Worm (Caenorhabditis elegans) whole organism, dauer: ENCODE measurements around the gene srd-64.

ENCODE experiments used
- unc-62 ChIP-seq: sonication (generic microtip); optimal IDR thresholded peaks from 2 replicates; lab custom pipeline; 2017; ENCODE audit warnings: missing biosample characterization, missing genetic modification reagents, missing genetic modification characterization

The srd-64 gene

DNA sequence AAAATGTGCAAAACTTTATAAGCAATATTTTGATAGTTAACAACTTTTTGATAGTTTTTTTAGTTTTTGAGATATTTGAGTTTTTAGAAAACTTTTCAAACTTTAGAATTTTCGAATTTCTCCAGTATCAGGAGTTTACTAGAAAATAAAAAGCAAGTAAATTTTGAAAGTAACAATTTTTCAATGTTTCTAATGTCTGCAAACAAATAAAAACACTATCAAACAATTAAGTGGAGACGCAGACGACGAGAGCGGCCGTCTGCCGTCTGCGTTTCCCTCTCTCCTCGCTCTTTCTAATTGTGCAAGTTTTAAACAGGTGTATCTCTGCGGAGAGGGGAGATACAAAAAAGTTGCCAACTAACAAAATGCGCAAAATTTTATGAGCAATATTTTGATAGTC lies 42.0 kb downstream of the srd-64 start:
- TF ChIP-seq unc-62, result no peak

DNA sequence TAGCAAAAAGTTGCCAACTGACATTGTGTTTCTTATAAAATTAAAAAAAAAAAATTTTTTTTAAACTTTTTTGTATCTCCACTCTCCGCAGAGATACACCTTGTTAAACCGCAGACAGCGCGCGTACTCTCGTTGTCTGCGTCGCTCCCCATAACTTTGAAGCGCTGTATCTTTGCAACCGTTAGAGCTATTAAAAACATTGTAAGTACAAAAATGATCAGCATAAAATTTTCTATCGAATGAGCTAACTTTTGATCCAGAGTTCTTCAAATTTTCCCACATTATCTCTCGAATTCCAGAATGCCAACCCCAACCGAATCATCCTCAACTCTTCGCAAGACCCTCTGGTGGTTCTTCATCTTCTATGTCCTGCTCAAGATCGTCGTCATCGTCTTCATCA lies 42.7 kb downstream of the srd-64 start, which contains the start of gene Y22D7AL.1:
Gene Y22D7AL.1, plus strand, starts transcription at position 301 of the 400 bp plus-strand sequence.
- no peak for TF ChIP-seq unc-62
